Worm (Caenorhabditis elegans): ENCODE measurements around the gene C16C8.21.

Gene C16C8.21

ce11 chrII:3434893-3435503 lies 13.0 kb upstream of the C16C8.21 start:
- TF ChIP-seq snpc-4 (tag; optimal IDR thresholded peaks at IDR 0.05) (peak; percentile 75), irx-1 (tag; optimal IDR thresholded peaks at IDR 0.05) (no peak), aha-1 (tag; optimal IDR thresholded peaks at IDR 0.05) (no peak), nhr-237 (tag; optimal IDR thresholded peaks at IDR 0.05) (no peak), mep-1 (tag; optimal IDR thresholded peaks at IDR 0.05) (no peak), lin-14 (GFP tag; optimal IDR thresholded peaks at IDR 0.05) (peak; percentile 37), mab-9 (GFP tag; IDR thresholded peaks at IDR 0.05) (no peak)

ce11 chrII:3436412-3436811 lies 11.6 kb upstream of the C16C8.21 start, which contains the start of gene skpo-2:
Gene skpo-2, minus strand, starts transcription at chrII:3436512.
- TF ChIP-seq aly-2 (tag; optimal IDR thresholded peaks at IDR 0.05): no peak
- TF ChIP-seq pag-3 (tag; optimal IDR thresholded peaks at IDR 0.05; ENCODE audit: borderline replicate concordance, insufficient read depth): no peak
- TF ChIP-seq C16A3.4 (tag; optimal IDR thresholded peaks at IDR 0.05): no peak
- TF ChIP-seq ces-1 (GFP tag; optimal IDR thresholded peaks at IDR 0.05): no peak
- TF ChIP-seq nhr-71 (tag; optimal IDR thresholded peaks at IDR 0.05): no peak
- no peak for TF ChIP-seq unc-86 (tag; optimal IDR thresholded peaks at IDR 0.05)
- no peak for TF ChIP-seq nhr-28 (tag; optimal IDR thresholded peaks at IDR 0.05)
- no peak for TF ChIP-seq lsy-2 (tag; optimal IDR thresholded peaks at IDR 0.05)
- no peak for TF ChIP-seq lin-35 (GFP tag; optimal IDR thresholded peaks at IDR 0.05)
- TF ChIP-seq sup-37 (GFP tag; optimal IDR thresholded peaks at IDR 0.05): no peak
- TF ChIP-seq ceh-88 (GFP tag; IDR thresholded peaks at IDR 0.05): no peak
- TF ChIP-seq vab-15 (tag; optimal IDR thresholded peaks at IDR 0.05): no peak
- TF ChIP-seq nhr-20 (tag; optimal IDR thresholded peaks at IDR 0.05): no peak
- TF ChIP-seq nhr-84 (tag; optimal IDR thresholded peaks at IDR 0.05): no peak
- no peak for TF ChIP-seq pqm-1 (tag; optimal IDR thresholded peaks at IDR 0.05)
- TF ChIP-seq mab-9 (GFP tag; IDR thresholded peaks at IDR 0.05): no peak
- TF ChIP-seq tlp-1 (tag; optimal IDR thresholded peaks at IDR 0.05): no peak
- no peak for TF ChIP-seq unc-98 (GFP tag; IDR thresholded peaks at IDR 0.05)
- TF ChIP-seq irx-1 (tag; optimal IDR thresholded peaks at IDR 0.05): no peak

ce11 chrII:3437393-3437792 lies 10.6 kb upstream of the C16C8.21 start:
- TF ChIP-seq ets-5 (GFP tag; IDR thresholded peaks at IDR 0.05) (no peak), lin-14 (GFP tag; optimal IDR thresholded peaks at IDR 0.05) (no peak), vab-15 (tag; optimal IDR thresholded peaks at IDR 0.05) (no peak), elt-2 (tag; optimal IDR thresholded peaks at IDR 0.05) (no peak), grh-1 (GFP tag; IDR thresholded peaks at IDR 0.05) (no peak), zip-4 (GFP tag; optimal IDR thresholded peaks at IDR 0.05) (no peak), ces-1 (GFP tag; optimal IDR thresholded peaks at IDR 0.05) (no peak), nhr-77 (tag; optimal IDR thresholded peaks at IDR 0.05) (no peak), mab-9 (GFP tag; IDR thresholded peaks at IDR 0.05) (no peak), lir-3 (tag; optimal IDR thresholded peaks at IDR 0.05; ENCODE audit: poor library complexity) (no peak), ceh-8 (GFP tag; optimal IDR thresholded peaks at IDR 0.05) (no peak), nhr-19 (GFP tag; conservative IDR thresholded peaks at IDR 0.05) (no peak), mdl-1 (tag; optimal IDR thresholded peaks at IDR 0.05) (no peak)

ce11 chrII:3438280-3438679 lies 9.7 kb upstream of the C16C8.21 start:
- TF ChIP-seq blmp-1 (tag; optimal IDR thresholded peaks at IDR 0.05): peak; percentile 90
- TF ChIP-seq nhr-28 (tag; optimal IDR thresholded peaks at IDR 0.05): no peak
- no peak for TF ChIP-seq elt-3 (tag; optimal IDR thresholded peaks at IDR 0.05)
